Worm (Caenorhabditis elegans) whole organism, late embryonic: ENCODE data around the gene Y54G2A.10.

ENCODE experiments used
- C08G9.2 ChIP-seq: sonication (generic microtip); optimal IDR thresholded peaks from 2 replicates; lab custom pipeline; 2016; ENCODE audit warnings: mild to moderate bottlenecking, missing genetic modification characterization, moderate library complexity, missing compliant biosample characterization
- C38D4.7 ChIP-seq: fragments of 200-800 bp; sonication (Bioruptor generic); optimal IDR thresholded peaks from 2 replicates; lab custom pipeline; 2018; ENCODE audit warnings: mild to moderate bottlenecking, missing genetic modification characterization, moderate library complexity, missing compliant biosample characterization
- K02D7.2 ChIP-seq: sonication (generic microtip); optimal IDR thresholded peaks from 2 replicates; lab custom pipeline; 2017; ENCODE audit warnings: mild to moderate bottlenecking, missing genetic modification characterization, missing compliant biosample characterization
- K09A11.1 ChIP-seq: sonication (generic microtip); optimal IDR thresholded peaks from 2 replicates; lab custom pipeline; 2017; ENCODE audit warnings: antibody characterized with exemption, mild to moderate bottlenecking, missing genetic modification characterization, missing compliant biosample characterization; ENCODE audit not compliant: insufficient read depth
- Y22D7AL.16 ChIP-seq: sonication (generic microtip); optimal IDR thresholded peaks from 2 replicates; lab custom pipeline; 2016; ENCODE audit warnings: missing genetic modification characterization, missing compliant biosample characterization
- ceh-22 ChIP-seq: sonication (generic microtip); optimal IDR thresholded peaks from 2 replicates; lab custom pipeline; 2017; ENCODE audit warnings: missing biosample characterization, missing genetic modification characterization
- ceh-24 ChIP-seq: sonication (generic microtip); optimal IDR thresholded peaks from 2 replicates; lab custom pipeline; 2016; ENCODE audit warnings: mild to moderate bottlenecking, missing genetic modification characterization, missing compliant biosample characterization
- ceh-30 ChIP-seq: fragments of 150-350 bp; optimal IDR thresholded peaks from 2 replicates; lab custom pipeline; 2014; ENCODE audit warnings: missing biosample characterization, missing genetic modification characterization
- ceh-31 ChIP-seq: sonication (generic microtip); optimal IDR thresholded peaks from 2 replicates; lab custom pipeline; 2016; ENCODE audit warnings: missing genetic modification characterization, missing compliant biosample characterization
- ceh-34 ChIP-seq: sonication (generic microtip); optimal IDR thresholded peaks from 2 replicates; lab custom pipeline; 2016; ENCODE audit warnings: mild to moderate bottlenecking, missing genetic modification characterization, missing compliant biosample characterization
- ceh-6 ChIP-seq: fragments of 200-800 bp; sonication (Bioruptor generic); optimal IDR thresholded peaks from 2 replicates; lab custom pipeline; 2018; ENCODE audit warnings: mild to moderate bottlenecking, missing genetic modification characterization, missing compliant biosample characterization
- che-1 ChIP-seq: sonication (generic microtip); optimal IDR thresholded peaks from 2 replicates; lab custom pipeline; 2016; ENCODE audit warnings: mild to moderate bottlenecking, missing genetic modification characterization, missing compliant biosample characterization
- dmd-4 ChIP-seq: sonication (generic microtip); optimal IDR thresholded peaks from 2 replicates; lab custom pipeline; 2016; ENCODE audit warnings: borderline replicate concordance, missing genetic modification characterization, missing compliant biosample characterization
- dve-1 ChIP-seq: sonication (generic microtip); optimal IDR thresholded peaks from 2 replicates; lab custom pipeline; 2017; ENCODE audit warnings: antibody characterized with exemption, mild to moderate bottlenecking, missing genetic modification characterization, missing compliant biosample characterization
- fkh-10 ChIP-seq: fragments of 150-350 bp; optimal IDR thresholded peaks from 2 replicates; lab custom pipeline; 2014; ENCODE audit warnings: missing biosample characterization, missing genetic modification reagents, missing genetic modification characterization
- gmeb-2 ChIP-seq: sonication (generic microtip); optimal IDR thresholded peaks from 2 replicates; lab custom pipeline; 2016; ENCODE audit warnings: missing genetic modification characterization, inconsistent platforms, missing compliant biosample characterization
- hlh-13 ChIP-seq: fragments of 200-800 bp; sonication (Bioruptor generic); optimal IDR thresholded peaks from 2 replicates; lab custom pipeline; 2018; ENCODE audit warnings: mild to moderate bottlenecking, missing genetic modification characterization, missing compliant biosample characterization
- hlh-15 ChIP-seq: sonication (generic microtip); optimal IDR thresholded peaks from 2 replicates; lab custom pipeline; 2016; ENCODE audit warnings: missing genetic modification characterization, missing compliant biosample characterization
- hlh-30 ChIP-seq: sonication (generic microtip); optimal IDR thresholded peaks from 2 replicates; lab custom pipeline; 2017; ENCODE audit warnings: antibody characterized with exemption, missing genetic modification characterization, missing compliant biosample characterization; ENCODE audit not compliant: insufficient read depth
- hlh-6 ChIP-seq: sonication (generic microtip); optimal IDR thresholded peaks from 2 replicates; lab custom pipeline; 2016; ENCODE audit warnings: missing genotype, missing genetic modification characterization, missing compliant biosample characterization
- lim-6 ChIP-seq: sonication (generic microtip); optimal IDR thresholded peaks from 2 replicates; lab custom pipeline; 2016; ENCODE audit warnings: missing genetic modification characterization, missing compliant biosample characterization
- lin-11 ChIP-seq: fragments of 200-800 bp; sonication (Bioruptor generic); optimal IDR thresholded peaks from 2 replicates; lab custom pipeline; 2018; ENCODE audit warnings: mild to moderate bottlenecking, missing genetic modification characterization, missing compliant biosample characterization
- mec-3 ChIP-seq: sonication (generic microtip); optimal IDR thresholded peaks from 2 replicates; lab custom pipeline; 2016; ENCODE audit warnings: borderline replicate concordance, missing genetic modification characterization, missing compliant biosample characterization
- nhr-232 ChIP-seq: sonication (generic microtip); optimal IDR thresholded peaks from 2 replicates; lab custom pipeline; 2016; ENCODE audit warnings: missing genetic modification characterization, missing compliant biosample characterization
- npax-4 ChIP-seq: sonication (generic microtip); optimal IDR thresholded peaks from 2 replicates; lab custom pipeline; 2016; ENCODE audit warnings: missing genetic modification characterization, missing compliant biosample characterization
- odd-2 ChIP-seq: sonication (generic microtip); optimal IDR thresholded peaks from 2 replicates; lab custom pipeline; 2017; ENCODE audit warnings: antibody characterized with exemption, mild to moderate bottlenecking, missing genetic modification characterization, missing compliant biosample characterization
- pag-3 ChIP-seq: sonication (generic microtip); optimal IDR thresholded peaks from 2 replicates; lab custom pipeline; 2016; ENCODE audit warnings: missing compliant biosample characterization, missing genetic modification characterization, borderline replicate concordance
- pat-9 ChIP-seq: fragments of 200-800 bp; sonication (Bioruptor generic); optimal IDR thresholded peaks from 2 replicates; lab custom pipeline; 2018; ENCODE audit warnings: mild to moderate bottlenecking, missing genetic modification characterization, moderate library complexity, missing compliant biosample characterization
- pax-1 ChIP-seq: fragments of 150-350 bp; optimal IDR thresholded peaks from 2 replicates; lab custom pipeline; 2014; ENCODE audit warnings: missing biosample characterization, missing genetic modification characterization
- pha-2 ChIP-seq: sonication (generic microtip); optimal IDR thresholded peaks from 2 replicates; lab custom pipeline; 2017; ENCODE audit warnings: mild to moderate bottlenecking, missing genetic modification characterization, missing compliant biosample characterization
- pqm-1 ChIP-seq: sonication (generic microtip); optimal IDR thresholded peaks from 2 replicates; lab custom pipeline; 2016; ENCODE audit warnings: missing genetic modification characterization, missing compliant biosample characterization
- pros-1 ChIP-seq: fragments of 150-350 bp; optimal IDR thresholded peaks from 2 replicates; lab custom pipeline; 2014; ENCODE audit warnings: missing biosample characterization, missing genetic modification reagents, missing genetic modification characterization
- ref-2 ChIP-seq: sonication (generic microtip); optimal IDR thresholded peaks from 2 replicates; lab custom pipeline; 2016; ENCODE audit warnings: missing genetic modification characterization, missing compliant biosample characterization
- sox-2 ChIP-seq: fragments of 200-800 bp; sonication (Bioruptor generic); IDR thresholded peaks from 2 replicates; pipeline ENCODE4 v1.3.6; 2022; ENCODE audit warnings: missing genetic modification reagents, missing genetic modification characterization, missing compliant biosample characterization
- syd-9 ChIP-seq: sonication (generic microtip); optimal IDR thresholded peaks from 2 replicates; lab custom pipeline; 2016; ENCODE audit warnings: mild to moderate bottlenecking, missing genetic modification characterization, moderate library complexity, missing compliant biosample characterization
- tbx-2 ChIP-seq: sonication (generic microtip); optimal IDR thresholded peaks from 2 replicates; lab custom pipeline; 2016; ENCODE audit warnings: missing genetic modification characterization, missing compliant biosample characterization
- tbx-7 ChIP-seq: sonication (generic microtip); optimal IDR thresholded peaks from 2 replicates; lab custom pipeline; 2016; ENCODE audit warnings: missing genotype, missing genetic modification characterization, missing compliant biosample characterization
- unc-3 ChIP-seq, 2 experiments: fragments of 200-800 bp in 1 of 2; sonication (Bioruptor generic) in 1 of 2; sonication (generic microtip) in 1 of 2; conservative IDR thresholded peaks in 1 of 2; optimal IDR thresholded peaks in 1 of 2; 2 replicates each; pipeline versions ENCODE4 v1.3.6 to Lab custom; 2016 to 2022; ENCODE audit warnings: missing compliant biosample characterization in 2 of 2, missing genetic modification characterization in 2 of 2, missing genetic modification reagents in 1 of 2
- unc-42 ChIP-seq: sonication (generic microtip); optimal IDR thresholded peaks from 2 replicates; lab custom pipeline; 2016; ENCODE audit warnings: missing genotype, missing genetic modification characterization, missing compliant biosample characterization
- unc-55 ChIP-seq: sonication (generic microtip); optimal IDR thresholded peaks from 2 replicates; lab custom pipeline; 2017; ENCODE audit warnings: missing biosample characterization, missing genetic modification reagents, missing genetic modification characterization
- unc-86 ChIP-seq: sonication (generic microtip); optimal IDR thresholded peaks from 2 replicates; lab custom pipeline; 2016; ENCODE audit warnings: missing genetic modification characterization, missing compliant biosample characterization

The Y54G2A.10 gene

ce11 chrIV:2841260-2841659 is 41.8 kb downstream of the Y54G2A.10 start, which contains the start of gene clec-83:
TSS of gene clec-83 (minus strand) at chrIV:2841472.
- TF ChIP-seq K02D7.2 (tag; lab: Kevin White, UChicago) (no peak), ceh-31 (tag; lab: Kevin White, UChicago) (no peak), sox-2 (no peak), dmd-4 (tag; lab: Kevin White, UChicago) (no peak), K09A11.1 (tag; lab: Kevin White, UChicago) (no peak), hlh-13 (GFP tag; lab: Kevin White, UChicago) (no peak), pax-1 (tag; lab: Kevin White, UChicago) (no peak), hlh-6 (tag; lab: Kevin White, UChicago) (no peak), lin-11 (tag; lab: Kevin White, UChicago) (no peak)

ce11 chrIV:2842162-2842561 is 42.7 kb downstream of the Y54G2A.10 start, which contains the start of gene clec-84:
TSS of gene clec-84 (plus strand) at chrIV:2842462.
- no peak for TF ChIP-seq ceh-31 (tag; lab: Kevin White, UChicago)
- no peak for TF ChIP-seq unc-86 (tag; lab: Kevin White, UChicago)
- no peak for TF ChIP-seq ref-2
- TF ChIP-seq odd-2 (tag; lab: Kevin White, UChicago) = no peak
- no peak for TF ChIP-seq unc-55 (GFP tag; lab: Kevin White, UChicago)
- no peak for TF ChIP-seq ceh-24 (tag; lab: Kevin White, UChicago)
- TF ChIP-seq ceh-22 (tag; lab: Kevin White, UChicago) = no peak
- TF ChIP-seq pha-2 (tag; lab: Kevin White, UChicago) = no peak
- TF ChIP-seq, all 69 proteins: peak for 0

- no peak for TF ChIP-seq ref-2
- no peak for TF ChIP-seq ceh-6 (GFP tag; lab: Kevin White, UChicago)
- no peak for TF ChIP-seq lin-11 (tag; lab: Kevin White, UChicago)
- no peak for TF ChIP-seq unc-86 (tag; lab: Kevin White, UChicago)
Observed at ce11 chrIV:2843882-2844281, 44.4 kb downstream of the Y54G2A.10 start, which contains the start of gene Y54G2A.15. TSS of gene Y54G2A.15 (minus strand) at chrIV:2843982.

ce11 chrIV:2846264-2846663 is 46.8 kb downstream of the Y54G2A.10 start, which contains the start of gene Y54G2A.40:
TSS of gene Y54G2A.40 (plus strand) at chrIV:2846476.
- TF ChIP-seq hlh-6 (tag; lab: Kevin White, UChicago) (no peak), C38D4.7 (GFP tag; lab: Kevin White, UChicago) (no peak), che-1 (tag; lab: Kevin White, UChicago) (no peak), tbx-2 (tag; lab: Kevin White, UChicago) (no peak), ceh-6 (GFP tag; lab: Kevin White, UChicago) (no peak), pat-9 (tag; lab: Kevin White, UChicago) (no peak), dve-1 (no peak)
- TF ChIP-seq, all 69 proteins: peak for 0

- no peak for TF ChIP-seq syd-9
- no peak for TF ChIP-seq nhr-232 (tag; lab: Kevin White, UChicago)
- no peak for TF ChIP-seq Y22D7AL.16 (tag; lab: Kevin White, UChicago)
- no peak for TF ChIP-seq K02D7.2 (tag; lab: Kevin White, UChicago)
- no peak for TF ChIP-seq hlh-15 (tag; lab: Kevin White, UChicago)
- no peak for TF ChIP-seq ceh-30 (tag; lab: Kevin White, UChicago)
Observed at ce11 chrIV:2849269-2849668, 49.8 kb downstream of the Y54G2A.10 start.

ce11 chrIV:2850586-2850985 is 51.1 kb downstream of the Y54G2A.10 start, which contains the start of gene clec-85:
TSS of gene clec-85 (plus strand) at chrIV:2850886.
- TF ChIP-seq lim-6 (tag; lab: Kevin White, UChicago) (no peak), pag-3 (tag; lab: Kevin White, UChicago) (no peak), unc-3 (GFP tag; conservative IDR thresholded peaks at IDR 0.05; lab: Robert Waterston, UW) (no peak), unc-3 (tag; optimal IDR thresholded peaks at IDR 0.05; lab: Kevin White, UChicago) (no peak), ceh-34 (tag; lab: Kevin White, UChicago) (no peak), pros-1 (tag; lab: Kevin White, UChicago) (no peak), C38D4.7 (GFP tag; lab: Kevin White, UChicago) (no peak), npax-4 (tag; lab: Kevin White, UChicago) (no peak), ceh-31 (tag; lab: Kevin White, UChicago) (no peak), hlh-30 (no peak), C08G9.2 (tag; lab: Kevin White, UChicago) (no peak), syd-9 (no peak), fkh-10 (GFP tag; lab: Kevin White, UChicago) (no peak), tbx-7 (no peak), mec-3 (tag; lab: Kevin White, UChicago) (no peak), pqm-1 (tag; lab: Kevin White, UChicago) (no peak), unc-42 (tag; lab: Kevin White, UChicago) (no peak), gmeb-2 (no peak)
